Fruit fly (Drosophila melanogaster) whole organism, embryonic: ENCODE measurements around the gene CG11470.
A peak's percentile ranks its signal among the peaks of the same experiment; 100 is the strongest.

Source experiments
- ATbp ChIP-seq: fragments of 200-800 bp; sonication (Bioruptor generic); optimal IDR thresholded peaks from 2 replicates; lab custom pipeline; 2017; ENCODE audit warnings: missing biosample characterization, mild to moderate bottlenecking, missing genetic modification characterization, missing genetic modification reagents
- Antp ChIP-seq: fragments of 200-800 bp; sonication (Bioruptor generic); optimal IDR thresholded peaks from 3 replicates; lab custom pipeline; 2016; ENCODE audit warnings: missing biosample characterization, missing genetic modification characterization
- BtbVII ChIP-seq: fragments of 200-800 bp; sonication (Bioruptor generic); optimal IDR thresholded peaks from 3 replicates; lab custom pipeline; 2017; ENCODE audit warnings: missing biosample characterization, mild to moderate bottlenecking, missing genetic modification characterization
- CG10959 ChIP-seq: fragments of 200-800 bp; sonication (Bioruptor generic); IDR thresholded peaks from 2 replicates; pipeline ENCODE4 v1.3.6; 2022; ENCODE audit warnings: missing biosample characterization, missing genetic modification characterization
- CG11085 ChIP-seq: fragments of 200-800 bp; sonication (Bioruptor generic); IDR thresholded peaks from 2 replicates; pipeline ENCODE4 v1.3.6; 2022; ENCODE audit warnings: missing biosample characterization, missing genetic modification characterization
- CG11247 ChIP-seq: fragments of 200-800 bp; sonication (Bioruptor generic); IDR thresholded peaks from 2 replicates; pipeline ENCODE4 v1.3.6; 2022; ENCODE audit warnings: missing biosample characterization, missing genetic modification characterization
- CG11696 ChIP-seq: fragments of 200-800 bp; sonication (Bioruptor generic); IDR thresholded peaks from 2 replicates; pipeline ENCODE4 v1.3.6; 2022; ENCODE audit warnings: missing biosample characterization, missing genetic modification characterization
- CG15011 ChIP-seq: fragments of 200-800 bp; sonication (Bioruptor generic); optimal IDR thresholded peaks from 3 replicates; lab custom pipeline; 2018; ENCODE audit warnings: missing biosample characterization, mild to moderate bottlenecking, missing genetic modification characterization
- CG15269 ChIP-seq: fragments of 200-800 bp; sonication (Bioruptor generic); optimal IDR thresholded peaks from 2 replicates; lab custom pipeline; 2018; ENCODE audit warnings: missing biosample characterization, mild to moderate bottlenecking, missing genetic modification characterization, moderate library complexity
- CG15696 ChIP-seq: fragments of 200-800 bp; sonication (Bioruptor generic); optimal IDR thresholded peaks from 2 replicates; lab custom pipeline; 2019; ENCODE audit warnings: missing biosample characterization, mild to moderate bottlenecking, missing genetic modification characterization, moderate library complexity
- CG16815 ChIP-seq: fragments of 200-800 bp; sonication (Bioruptor generic); optimal IDR thresholded peaks from 3 replicates; lab custom pipeline; 2017; ENCODE audit warnings: missing biosample characterization, mild to moderate bottlenecking, missing genetic modification characterization
- CG17829 ChIP-seq: fragments of 200-800 bp; optimal IDR thresholded peaks from 2 replicates; lab custom pipeline; 2019; ENCODE audit warnings: missing biosample characterization, mild to moderate bottlenecking, missing genetic modification characterization, moderate library complexity
- CG18619 ChIP-seq: fragments of 200-800 bp; sonication (Bioruptor generic); optimal IDR thresholded peaks from 3 replicates; lab custom pipeline; 2017; ENCODE audit warnings: missing biosample characterization, mild to moderate bottlenecking, missing genetic modification characterization
- CG30403 ChIP-seq: fragments of 200-800 bp; sonication (Bioruptor generic); optimal IDR thresholded peaks from 3 replicates; lab custom pipeline; 2016; ENCODE audit warnings: missing biosample characterization, missing genetic modification characterization
- CG30431 ChIP-seq: fragments of 200-800 bp; sonication (Bioruptor generic); optimal IDR thresholded peaks from 2 replicates; lab custom pipeline; 2017; ENCODE audit warnings: missing biosample characterization, missing genetic modification characterization
- CG3407 ChIP-seq: fragments of 200-800 bp; sonication (Bioruptor generic); optimal IDR thresholded peaks from 2 replicates; lab custom pipeline; 2018; ENCODE audit warnings: missing biosample characterization, mild to moderate bottlenecking, missing genetic modification characterization
- CG4424 ChIP-seq: fragments of 200-800 bp; sonication (Bioruptor generic); optimal IDR thresholded peaks from 3 replicates; lab custom pipeline; 2016; ENCODE audit warnings: missing biosample characterization, missing genetic modification characterization
- CG4617 ChIP-seq: fragments of 200-800 bp; sonication (Bioruptor generic); optimal IDR thresholded peaks from 3 replicates; lab custom pipeline; 2016; ENCODE audit warnings: missing biosample characterization, missing genetic modification characterization, borderline replicate concordance
- CG4707 ChIP-seq: fragments of 200-800 bp; sonication (Bioruptor generic); optimal IDR thresholded peaks from 2 replicates; lab custom pipeline; 2018; ENCODE audit warnings: missing biosample characterization, mild to moderate bottlenecking, missing genetic modification characterization, moderate library complexity
- CG9437 ChIP-seq: fragments of 200-800 bp; sonication (Bioruptor generic); optimal IDR thresholded peaks from 2 replicates; lab custom pipeline; 2018; ENCODE audit warnings: missing biosample characterization, mild to moderate bottlenecking, missing genetic modification characterization
- CG9727 ChIP-seq: fragments of 200-800 bp; sonication (Bioruptor generic); optimal IDR thresholded peaks from 3 replicates; lab custom pipeline; 2017; ENCODE audit warnings: missing biosample characterization, mild to moderate bottlenecking, missing genetic modification characterization
- CkIIα-i1 ChIP-seq: fragments of 200-800 bp; sonication (Bioruptor generic); IDR thresholded peaks from 2 replicates; pipeline ENCODE4 v1.3.6; 2022; ENCODE audit warnings: missing biosample characterization, missing genetic modification characterization
- Dad ChIP-seq: fragments of 200-800 bp; sonication (Bioruptor generic); optimal IDR thresholded peaks from 3 replicates; lab custom pipeline; 2016; ENCODE audit warnings: missing biosample characterization, missing genetic modification characterization
- Dbx ChIP-seq: fragments of 200-800 bp; sonication (Bioruptor generic); IDR thresholded peaks from 3 replicates; pipeline ENCODE4 v1.3.6; 2022; ENCODE audit warnings: missing biosample characterization, missing genetic modification characterization
- Dip2 ChIP-seq: fragments of 200-800 bp; sonication (Bioruptor generic); IDR thresholded peaks from 2 replicates; pipeline ENCODE4 v1.3.6; 2022; ENCODE audit warnings: missing biosample characterization, missing genetic modification characterization
- Doc3 ChIP-seq: fragments of 200-800 bp; sonication (Bioruptor generic); IDR thresholded peaks from 3 replicates; pipeline ENCODE4 v1.3.6; 2022; ENCODE audit warnings: missing biosample characterization, missing genetic modification characterization; ENCODE audit not compliant: partially characterized antibody
- Fer3 ChIP-seq: fragments of 200-800 bp; sonication (Bioruptor generic); optimal IDR thresholded peaks from 2 replicates; lab custom pipeline; 2018; ENCODE audit warnings: missing biosample characterization, mild to moderate bottlenecking, missing genetic modification characterization, moderate library complexity
- H15 ChIP-seq: fragments of 200-800 bp; sonication (Bioruptor generic); IDR thresholded peaks from 3 replicates; pipeline ENCODE4 v1.3.6; 2022; ENCODE audit warnings: missing biosample characterization, missing genetic modification characterization
- Hand ChIP-seq: fragments of 200-800 bp; sonication (Bioruptor generic); optimal IDR thresholded peaks from 2 replicates; lab custom pipeline; 2017; ENCODE audit warnings: mild to moderate bottlenecking, missing biosample characterization, missing genetic modification reagents, missing genetic modification characterization
- HmgD ChIP-seq: fragments of 200-800 bp; sonication (Bioruptor generic); optimal IDR thresholded peaks from 3 replicates; lab custom pipeline; 2016; ENCODE audit warnings: missing biosample characterization, missing genetic modification characterization
- Lim3 ChIP-seq: fragments of 200-800 bp; sonication (Bioruptor generic); IDR thresholded peaks from 2 replicates; pipeline ENCODE4 v1.3.6; 2022; ENCODE audit warnings: missing biosample characterization, missing genetic modification characterization
- Oaz ChIP-seq: fragments of 200-800 bp; sonication (Bioruptor generic); IDR thresholded peaks from 2 replicates; pipeline ENCODE4 v1.3.6; 2022; ENCODE audit warnings: missing biosample characterization, missing genetic modification characterization
- YL-1 ChIP-seq: fragments of 200-800 bp; sonication (Bioruptor generic); optimal IDR thresholded peaks from 3 replicates; lab custom pipeline; 2017; ENCODE audit warnings: missing biosample characterization, mild to moderate bottlenecking, missing genetic modification characterization
- ap ChIP-seq: fragments of 200-800 bp; sonication (Bioruptor generic); IDR thresholded peaks from 2 replicates; pipeline ENCODE4 v1.3.6; 2022; ENCODE audit warnings: missing biosample characterization, missing genetic modification characterization
- az2 ChIP-seq: fragments of 200-800 bp; sonication (Bioruptor generic); optimal IDR thresholded peaks from 3 replicates; lab custom pipeline; 2016; ENCODE audit warnings: missing biosample characterization, missing genetic modification characterization
- bab2 ChIP-seq: fragments of 200-800 bp; sonication (Bioruptor generic); optimal IDR thresholded peaks from 2 replicates; lab custom pipeline; 2016; ENCODE audit warnings: missing biosample characterization, missing genetic modification characterization
- cas ChIP-seq: fragments of 200-800 bp; sonication (Bioruptor generic); IDR thresholded peaks from 2 replicates; pipeline ENCODE4 v1.3.6; 2022; ENCODE audit warnings: missing biosample characterization, missing genetic modification characterization
- dan ChIP-seq: fragments of 200-800 bp; sonication (Bioruptor generic); IDR thresholded peaks from 2 replicates; pipeline ENCODE4 v1.3.6; 2022; ENCODE audit warnings: missing biosample characterization, missing genetic modification characterization
- disco-r ChIP-seq: fragments of 200-800 bp; sonication (Bioruptor generic); optimal IDR thresholded peaks from 2 replicates; lab custom pipeline; 2016; ENCODE audit warnings: missing biosample characterization, missing genetic modification characterization
- exex ChIP-seq: fragments of 200-800 bp; sonication (Bioruptor generic); optimal IDR thresholded peaks from 4 replicates; lab custom pipeline; 2018; ENCODE audit warnings: missing biosample characterization, mild to moderate bottlenecking, missing genetic modification characterization, moderate library complexity
- fd102C ChIP-seq: fragments of 200-800 bp; sonication (Bioruptor generic); optimal IDR thresholded peaks from 2 replicates; lab custom pipeline; 2018; ENCODE audit warnings: missing biosample characterization, mild to moderate bottlenecking, missing genetic modification characterization, moderate library complexity
- grn ChIP-seq: fragments of 200-800 bp; sonication (Bioruptor generic); optimal IDR thresholded peaks from 3 replicates; lab custom pipeline; 2017; ENCODE audit warnings: missing biosample characterization, missing genetic modification characterization
- lab ChIP-seq: fragments of 200-800 bp; sonication (Bioruptor generic); optimal IDR thresholded peaks from 3 replicates; lab custom pipeline; 2017; ENCODE audit warnings: missing biosample characterization, missing genetic modification characterization, mild to moderate bottlenecking, moderate library complexity, missing genetic modification reagents
- nerfin-2 ChIP-seq: fragments of 200-800 bp; sonication (Bioruptor generic); IDR thresholded peaks from 2 replicates; pipeline ENCODE4 v1.3.6; 2022; ENCODE audit warnings: missing biosample characterization, missing genetic modification characterization; ENCODE audit not compliant: partially characterized antibody
- nom ChIP-seq: fragments of 200-800 bp; sonication (Bioruptor generic); optimal IDR thresholded peaks from 2 replicates; lab custom pipeline; 2017; ENCODE audit warnings: missing biosample characterization, missing genetic modification characterization, mild to moderate bottlenecking, moderate library complexity, missing genetic modification reagents
- pan ChIP-seq, 4 experiments: fragments of >200 bp in 3 of 4; fragments of 200-800 bp in 1 of 4; sonication (Bioruptor generic) in 1 of 4; optimal IDR thresholded peaks in 3 of 4; IDR thresholded peaks in 1 of 4; 2 replicates each; pipeline versions ENCODE4 v1.3.6 to Lab custom; 2017 to 2022; ENCODE audit warnings: missing biosample characterization in 2 of 4, missing genetic modification characterization in 2 of 4, mixed read lengths in 1 of 4
- pita ChIP-seq: fragments of 200-800 bp; sonication (Bioruptor generic); optimal IDR thresholded peaks from 2 replicates; lab custom pipeline; 2017; ENCODE audit warnings: missing biosample characterization, mild to moderate bottlenecking, missing genetic modification characterization
- row ChIP-seq: fragments of 200-800 bp; sonication (Bioruptor generic); IDR thresholded peaks from 3 replicates; pipeline ENCODE4 v1.3.6; 2022; ENCODE audit warnings: missing biosample characterization, missing genetic modification characterization
- sim ChIP-seq: fragments of 200-800 bp; sonication (Bioruptor generic); IDR thresholded peaks from 2 replicates; pipeline ENCODE4 v1.3.6; 2022; ENCODE audit warnings: missing biosample characterization, missing genetic modification characterization
- stwl ChIP-seq: fragments of 200-800 bp; sonication (Bioruptor generic); optimal IDR thresholded peaks from 3 replicates; lab custom pipeline; 2018; ENCODE audit warnings: missing biosample characterization, mild to moderate bottlenecking, missing genetic modification characterization, moderate library complexity
- zen ChIP-seq: fragments of 200-800 bp; sonication (Bioruptor generic); optimal IDR thresholded peaks from 3 replicates; lab custom pipeline; 2018; ENCODE audit warnings: missing biosample characterization, mild to moderate bottlenecking, missing genetic modification characterization, moderate library complexity

The CG11470 gene

dm6 chr3R:29549945-29550344 is 39.6 kb downstream of the CG11470 start (continued):
- TF ChIP-seq HmgD (GFP tag; lab: Kevin White, UChicago) (no peak), Lim3 (GFP tag; lab: Robert Waterston, UW) (no peak), YL-1 (GFP tag; lab: Kevin White, UChicago) (no peak), Dad (GFP tag; lab: Kevin White, UChicago) (no peak), BtbVII (no peak), CG10959 (GFP tag; lab: Robert Waterston, UW) (peak; percentile 45; the same call in 1 of the 2 replicates), dan (GFP tag; lab: Robert Waterston, UW) (no peak), Fer3 (tag; lab: Kevin White, UChicago) (no peak), nerfin-2 (GFP tag; lab: Robert Waterston, UW) (no peak), CG9727 (GFP tag; lab: Kevin White, UChicago) (peak; percentile 26), disco-r (no peak), pan (optimal IDR thresholded peaks at IDR 0.05; lab: Kevin White, UChicago) (no peak), pan (GFP tag; optimal IDR thresholded peaks at IDR 0.05 in 1 of 2, IDR thresholded peaks at IDR 0.05 in 1 of 2) (no peak), CG11696 (GFP tag; lab: Robert Waterston, UW) (no peak), zen (tag; lab: Kevin White, UChicago) (peak; percentile 56), nom (GFP tag; lab: Kevin White, UChicago) (no peak), CG11247 (no peak), Doc3 (GFP tag; lab: Robert Waterston, UW) (no peak), pita (GFP tag; lab: Kevin White, UChicago) (no peak), CkIIα-i1 (GFP tag; lab: Robert Waterston, UW) (no peak), ap (GFP tag; lab: Robert Waterston, UW) (no peak), fd102C (GFP tag; lab: Kevin White, UChicago) (peak; percentile 51), CG4617 (GFP tag; lab: Kevin White, UChicago) (no peak), cas (no peak), CG4707 (no peak), CG17829 (peak; percentile 10), stwl (tag; lab: Kevin White, UChicago) (no peak), sim (GFP tag; lab: Robert Waterston, UW) (no peak), CG30403 (no peak), CG4424 (GFP tag; lab: Kevin White, UChicago) (peak; percentile 19), H15 (no peak), exex (tag; lab: Kevin White, UChicago) (no peak), CG11085 (no peak), lab (no peak), Dip2 (no peak), row (GFP tag; lab: Robert Waterston, UW) (peak; percentile 23; the same call in 2 of the 3 replicates), CG15269 (no peak), Hand (GFP tag; lab: Kevin White, UChicago) (no peak), bab2 (no peak), CG15696 (tag; lab: Kevin White, UChicago) (peak; percentile 27), CG15011 (no peak), CG3407 (no peak), CG9437 (no peak), grn (GFP tag; lab: Kevin White, UChicago) (no peak), CG16815 (GFP tag; lab: Kevin White, UChicago) (peak; percentile 17), CG18619 (GFP tag; lab: Kevin White, UChicago) (no peak), ATbp (GFP tag; lab: Kevin White, UChicago) (no peak), az2 (GFP tag; lab: Kevin White, UChicago) (peak; percentile 14), Dbx (no peak), CG30431 (GFP tag; lab: Kevin White, UChicago) (peak; percentile 26), Antp (GFP tag; lab: Kevin White, UChicago) (no peak), Oaz (GFP tag; lab: Robert Waterston, UW) (no peak)
